Worm (Caenorhabditis elegans): ENCODE results near the gene ufl-1.

DNA sequence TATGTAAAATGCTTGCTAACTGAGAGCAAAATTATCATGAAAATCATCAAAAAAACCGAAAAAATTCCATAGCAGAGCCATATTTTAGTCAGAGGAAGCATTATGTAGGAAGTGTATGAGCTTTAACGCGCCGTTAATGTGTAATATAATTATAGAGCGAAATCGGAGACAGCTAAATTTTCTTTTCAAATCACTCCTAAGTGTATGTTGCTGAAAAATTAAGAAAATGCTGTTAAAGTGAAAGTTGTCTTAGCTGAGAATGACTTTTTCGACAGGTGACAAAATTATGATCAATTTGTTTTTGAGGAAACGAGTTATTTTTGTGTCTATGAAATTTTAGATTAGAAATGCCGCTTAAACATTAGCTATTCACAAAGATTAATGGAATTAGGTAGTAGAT is 38.4 kb upstream of the ufl-1 start, which contains the start of gene srg-50:
- TF ChIP-seq lin-11 (tag; optimal IDR thresholded peaks at IDR 0.05) = no peak
- TF ChIP-seq ama-1 (optimal IDR thresholded peaks at IDR 0.05) = no peak
- no peak for TF ChIP-seq nhr-11 (tag; optimal IDR thresholded peaks at IDR 0.05)
- TF ChIP-seq npax-4 (tag; optimal IDR thresholded peaks at IDR 0.05) = no peak
- TF ChIP-seq tbx-2 (tag; optimal IDR thresholded peaks at IDR 0.05) = no peak
- TF ChIP-seq madf-2 (tag; optimal IDR thresholded peaks at IDR 0.05) = no peak
- TF ChIP-seq ceh-2 (tag; optimal IDR thresholded peaks at IDR 0.05) = no peak
- TF ChIP-seq eyg-1 (tag; optimal IDR thresholded peaks at IDR 0.05) = no peak
- no peak for TF ChIP-seq mec-3 (tag; optimal IDR thresholded peaks at IDR 0.05; ENCODE audit: borderline replicate concordance)

All from whole organism, late embryonic.